Fruit fly (Drosophila melanogaster) whole organism, wandering third instar larva: ENCODE data around the gene wrd.

Experiments
- CG32264 ChIP-seq: fragments of 200-800 bp; sonication (Bioruptor generic); optimal IDR thresholded peaks from 2 replicates; lab custom pipeline; 2016; ENCODE audit warnings: missing biosample characterization, missing genetic modification characterization
- CG9705 ChIP-seq: fragments of 200-800 bp; sonication (Bioruptor generic); optimal IDR thresholded peaks from 2 replicates; lab custom pipeline; 2018; ENCODE audit warnings: missing biosample characterization, mild to moderate bottlenecking, missing genetic modification characterization
- CrebA ChIP-seq: fragments of 200-800 bp; sonication (Bioruptor generic); optimal IDR thresholded peaks from 2 replicates; lab custom pipeline; 2016; ENCODE audit warnings: missing biosample characterization, mild to moderate bottlenecking, missing genetic modification characterization, borderline replicate concordance
- Dfd ChIP-seq: fragments of >200 bp; optimal IDR thresholded peaks from 2 replicates; lab custom pipeline; 2017; ENCODE audit warnings: missing biosample characterization, missing genetic modification characterization
- Dif ChIP-seq: fragments of 200-275, 200-300 bp; sonication (Bioruptor generic); optimal IDR thresholded peaks from 2 replicates; lab custom pipeline; 2018; ENCODE audit warnings: missing biosample characterization, missing genetic modification characterization; ENCODE audit not compliant: partially characterized antibody
- GATAd ChIP-seq: sonication (Bioruptor generic); optimal IDR thresholded peaks from 2 replicates; lab custom pipeline; 2016; ENCODE audit warnings: missing biosample characterization, missing genetic modification characterization
- HLH106 ChIP-seq: fragments of 200-800 bp; optimal IDR thresholded peaks from 3 replicates; lab custom pipeline; 2019; ENCODE audit warnings: missing biosample characterization, mild to moderate bottlenecking, missing genetic modification characterization, moderate library complexity
- Hnf4 ChIP-seq: fragments of 200-800 bp; sonication (Bioruptor generic); optimal IDR thresholded peaks from 2 replicates; lab custom pipeline; 2016; ENCODE audit warnings: missing biosample characterization, mild to moderate bottlenecking, missing genetic modification characterization
- Hr78 ChIP-seq: fragments of >200 bp; optimal IDR thresholded peaks from 2 replicates; lab custom pipeline; 2017; ENCODE audit warnings: missing biosample characterization, missing genetic modification characterization
- Hr83 ChIP-seq: fragments of 200-300 bp; sonication (Bioruptor generic); optimal IDR thresholded peaks from 2 replicates; lab custom pipeline; 2016; ENCODE audit warnings: missing biosample characterization, mild to moderate bottlenecking, missing genetic modification characterization, moderate library complexity; ENCODE audit not compliant: poor library complexity, severe bottlenecking
- Jra ChIP-seq: sonication (Bioruptor generic); optimal IDR thresholded peaks from 2 replicates; lab custom pipeline; 2016; ENCODE audit warnings: missing biosample characterization, missing genetic modification characterization
- Mio ChIP-seq: sonication (Bioruptor generic); optimal IDR thresholded peaks from 2 replicates; lab custom pipeline; 2016; ENCODE audit warnings: missing biosample characterization, missing genetic modification characterization
- Myc ChIP-seq: fragments of >200 bp; optimal IDR thresholded peaks from 2 replicates; lab custom pipeline; 2017
- OdsH ChIP-seq: fragments of 200-800 bp; sonication (Bioruptor generic); optimal IDR thresholded peaks from 2 replicates; lab custom pipeline; 2016; ENCODE audit warnings: missing biosample characterization, mild to moderate bottlenecking, missing genetic modification characterization
- Rel ChIP-seq, 2 experiments: fragments of 200-800 bp; sonication (Bioruptor generic) in 1 of 2; optimal IDR thresholded peaks; 2 replicates in 1 of 2; 3 replicates in 1 of 2; lab custom pipeline; 2016 to 2019; ENCODE audit warnings: mild to moderate bottlenecking in 2 of 2, missing biosample characterization in 2 of 2, missing genetic modification characterization in 2 of 2, moderate library complexity in 1 of 2
- Sp1 ChIP-seq: fragments of 200-800 bp; sonication (Bioruptor generic); optimal IDR thresholded peaks from 3 replicates; lab custom pipeline; 2019; ENCODE audit warnings: missing biosample characterization, mild to moderate bottlenecking, missing genetic modification characterization, moderate library complexity
- Vsx2 ChIP-seq: fragments of 200-300, 225-300 bp; sonication (Bioruptor generic); optimal IDR thresholded peaks from 2 replicates; lab custom pipeline; 2018; ENCODE audit warnings: missing biosample characterization, missing genetic modification characterization; ENCODE audit not compliant: partially characterized antibody
- br ChIP-seq: fragments of 200-800 bp; sonication (Bioruptor generic); optimal IDR thresholded peaks from 2 replicates; lab custom pipeline; 2016; ENCODE audit warnings: missing biosample characterization, missing genetic modification characterization
- brk ChIP-seq: fragments of 200-800 bp; sonication (Bioruptor generic); optimal IDR thresholded peaks from 2 replicates; lab custom pipeline; 2016; ENCODE audit warnings: missing biosample characterization, mild to moderate bottlenecking, missing genetic modification characterization
- dl ChIP-seq, 2 experiments: fragments of 175-275, 200-275 bp in 1 of 2; fragments of 200-275 bp in 1 of 2; sonication (Bioruptor generic); optimal IDR thresholded peaks; lab custom pipeline; 2018; ENCODE audit warnings: mild to moderate bottlenecking in 2 of 2, missing biosample characterization in 2 of 2, missing genetic modification characterization in 2 of 2, moderate library complexity in 2 of 2; ENCODE audit not compliant: partially characterized antibody in 2 of 2, insufficient read depth in 1 of 2
- dmrt93B ChIP-seq: fragments of 200-800 bp; sonication (Bioruptor generic); optimal IDR thresholded peaks from 2 replicates; lab custom pipeline; 2018; ENCODE audit warnings: missing biosample characterization, mild to moderate bottlenecking, missing genetic modification characterization
- dsf ChIP-seq: sonication (Bioruptor generic); optimal IDR thresholded peaks from 2 replicates; lab custom pipeline; 2016; ENCODE audit warnings: missing biosample characterization, missing genetic modification characterization, borderline replicate concordance
- ey ChIP-seq: fragments of 200-800 bp; sonication (Bioruptor generic); optimal IDR thresholded peaks from 2 replicates; lab custom pipeline; 2016; ENCODE audit warnings: missing biosample characterization, missing genetic modification characterization
- foxo ChIP-seq, 2 experiments: fragments of 200-800 bp; sonication (Bioruptor generic); optimal IDR thresholded peaks; 2 replicates in 1 of 2; 3 replicates in 1 of 2; lab custom pipeline; 2016 to 2017; ENCODE audit warnings: missing biosample characterization in 2 of 2, missing genetic modification characterization in 2 of 2
- fru ChIP-seq: fragments of 200-800 bp; sonication (Bioruptor generic); optimal IDR thresholded peaks from 3 replicates; lab custom pipeline; 2016; ENCODE audit warnings: missing biosample characterization, mild to moderate bottlenecking, missing genetic modification characterization
- h ChIP-seq: fragments of 200-800 bp; sonication (Bioruptor generic); optimal IDR thresholded peaks from 3 replicates; lab custom pipeline; 2016; ENCODE audit warnings: missing biosample characterization, mild to moderate bottlenecking, missing genetic modification characterization
- lola ChIP-seq: fragments of >200 bp; optimal IDR thresholded peaks from 2 replicates; lab custom pipeline; 2017; ENCODE audit warnings: missing biosample characterization, missing genetic modification characterization
- psq ChIP-seq: fragments of 200-800 bp; sonication (Bioruptor generic); optimal IDR thresholded peaks from 3 replicates; lab custom pipeline; 2017; ENCODE audit warnings: missing biosample characterization, mild to moderate bottlenecking, missing genetic modification characterization, moderate library complexity
- rgr ChIP-seq: fragments of 200-800 bp; sonication (Bioruptor generic); optimal IDR thresholded peaks from 3 replicates; lab custom pipeline; 2016; ENCODE audit warnings: missing biosample characterization, mild to moderate bottlenecking, missing genetic modification characterization
- sage ChIP-seq: fragments of 200-800 bp; sonication (Bioruptor generic); optimal IDR thresholded peaks from 2 replicates; lab custom pipeline; 2016; ENCODE audit warnings: missing biosample characterization, mild to moderate bottlenecking, missing genetic modification characterization
- sv ChIP-seq: fragments of 200-800 bp; sonication (Bioruptor generic); optimal IDR thresholded peaks from 3 replicates; lab custom pipeline; 2016; ENCODE audit warnings: missing biosample characterization, missing genetic modification characterization
- tai ChIP-seq: sonication (Bioruptor generic); optimal IDR thresholded peaks from 2 replicates; lab custom pipeline; 2016; ENCODE audit warnings: missing biosample characterization, missing genetic modification characterization
- usp ChIP-seq: fragments of >200 bp; optimal IDR thresholded peaks from 2 replicates; lab custom pipeline; 2017; ENCODE audit warnings: missing biosample characterization, missing genetic modification characterization
- woc ChIP-seq: sonication (Bioruptor generic); optimal IDR thresholded peaks from 2 replicates; lab custom pipeline; 2016; ENCODE audit warnings: missing biosample characterization, mild to moderate bottlenecking, missing genetic modification characterization

The wrd gene

DNA sequence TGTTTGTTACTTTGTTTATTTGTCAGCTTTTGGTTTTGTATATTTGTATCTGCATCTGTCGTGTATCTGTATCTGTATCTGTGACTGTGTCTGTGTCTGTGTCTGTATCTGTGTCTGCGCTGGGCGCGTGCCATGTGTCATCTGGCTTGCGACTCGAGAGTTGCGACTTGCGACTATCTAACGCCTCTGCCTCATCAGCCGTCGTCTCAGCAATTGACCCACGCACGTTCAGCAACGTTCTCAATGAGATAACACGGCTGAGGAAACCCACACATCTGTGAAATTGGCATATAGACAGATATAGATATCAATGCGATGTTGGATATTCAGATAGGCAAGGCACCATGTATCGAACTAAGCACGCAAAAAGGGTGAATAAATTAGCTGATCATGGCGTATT lies 48.9 kb upstream of the wrd start:
- TF ChIP-seq fru: no peak
- no peak for TF ChIP-seq tai (GFP tag; lab: Kevin White, UChicago)
- no peak for TF ChIP-seq h (GFP tag; lab: Kevin White, UChicago)
- TF ChIP-seq psq (GFP tag; lab: Kevin White, UChicago): no peak
- no peak for TF ChIP-seq dsf (GFP tag; lab: Kevin White, UChicago)
- TF ChIP-seq Dif (GFP tag; lab: Kevin White, UChicago): no peak
- no peak for TF ChIP-seq usp (GFP tag; lab: Kevin White, UChicago)
- no peak for TF ChIP-seq GATAd (GFP tag; lab: Kevin White, UChicago)
- TF ChIP-seq Hr78 (GFP tag; lab: Kevin White, UChicago): no peak
- no peak for TF ChIP-seq Vsx2 (GFP tag; lab: Kevin White, UChicago)
- TF ChIP-seq Jra: no peak
- no peak for TF ChIP-seq foxo (GFP tag; optimal IDR thresholded peaks at IDR 0.05; lab: Kevin White, UChicago)
- TF ChIP-seq Hnf4 (GFP tag; lab: Kevin White, UChicago): no peak
- no peak for TF ChIP-seq woc (GFP tag; lab: Kevin White, UChicago)
- TF ChIP-seq HLH106 (tag; lab: Kevin White, UChicago): no peak
- TF ChIP-seq Dfd (GFP tag; lab: Kevin White, UChicago): no peak
- no peak for TF ChIP-seq Mio (GFP tag; lab: Kevin White, UChicago)
- TF ChIP-seq Sp1: no peak
- TF ChIP-seq sv (GFP tag; lab: Kevin White, UChicago): no peak

dm6 chr3R:18121385-18122151 lies 46.0 kb upstream of the wrd start:
- TF ChIP-seq Mio (GFP tag; lab: Kevin White, UChicago) (no peak), sv (GFP tag; lab: Kevin White, UChicago) (no peak), h (GFP tag; lab: Kevin White, UChicago) (peak; percentile 82), Hr78 (GFP tag; lab: Kevin White, UChicago) (no peak), Myc (lab: Kevin White, UChicago) (peak; percentile 42), Jra (no peak), Dif (GFP tag; lab: Kevin White, UChicago) (peak; percentile 50), CG32264 (GFP tag; lab: Kevin White, UChicago) (no peak), Hr83 (GFP tag; lab: Kevin White, UChicago) (peak; percentile 10), dl (GFP tag; optimal IDR thresholded peaks at IDR 0.05; lab: Kevin White, UChicago; ENCODE audit: insufficient read depth in 1 of 2, partially characterized antibody in 2 of 2) (peak in 1 of 2 experiments; percentile 6), brk (peak; percentile 3), foxo (GFP tag; optimal IDR thresholded peaks at IDR 0.05; lab: Kevin White, UChicago) (no peak), Rel (GFP tag; optimal IDR thresholded peaks at IDR 0.05; lab: Kevin White, UChicago) (peak; percentile 13), Rel (tag; optimal IDR thresholded peaks at IDR 0.05; lab: Kevin White, UChicago) (no peak), HLH106 (tag; lab: Kevin White, UChicago) (no peak), dsf (GFP tag; lab: Kevin White, UChicago) (no peak), CrebA (peak; percentile 35), Vsx2 (GFP tag; lab: Kevin White, UChicago) (peak; percentile 1), fru (no peak)
- TF ChIP-seq, all 38 proteins: peak for 9

- TF ChIP-seq sv (GFP tag; lab: Kevin White, UChicago): peak; percentile 45
- peak; percentile 40 for TF ChIP-seq tai (GFP tag; lab: Kevin White, UChicago)
- no peak for TF ChIP-seq usp (GFP tag; lab: Kevin White, UChicago)
- TF ChIP-seq rgr (GFP tag; lab: Kevin White, UChicago): peak; percentile 74
- peak; percentile 81 for TF ChIP-seq fru
- peak; percentile 57 for TF ChIP-seq dmrt93B (GFP tag; lab: Kevin White, UChicago)
- peak; percentile 29 for TF ChIP-seq Jra
- TF ChIP-seq Myc (lab: Kevin White, UChicago): no peak
- peak; percentile 89 for TF ChIP-seq HLH106 (tag; lab: Kevin White, UChicago)
- TF ChIP-seq woc (GFP tag; lab: Kevin White, UChicago): peak; percentile 69
- no peak for TF ChIP-seq Dfd (GFP tag; lab: Kevin White, UChicago)
- TF ChIP-seq GATAd (GFP tag; lab: Kevin White, UChicago): no peak
- TF ChIP-seq br (GFP tag; lab: Kevin White, UChicago): peak; percentile 77
- TF ChIP-seq Sp1: peak; percentile 60
- TF ChIP-seq foxo (GFP tag; optimal IDR thresholded peaks at IDR 0.05; lab: Kevin White, UChicago): peak in 1 of 2 experiments; percentile 81
- TF ChIP-seq CG32264 (GFP tag; lab: Kevin White, UChicago): peak; percentile 21
- no peak for TF ChIP-seq Hr83 (GFP tag; lab: Kevin White, UChicago)
- peak; percentile 69 for TF ChIP-seq OdsH (GFP tag; lab: Kevin White, UChicago)
- TF ChIP-seq Hnf4 (GFP tag; lab: Kevin White, UChicago): peak; percentile 67
- peak; percentile 84 for TF ChIP-seq h (GFP tag; lab: Kevin White, UChicago)
- TF ChIP-seq ey (GFP tag; lab: Kevin White, UChicago): peak; percentile 81
- peak; percentile 58 for TF ChIP-seq psq (GFP tag; lab: Kevin White, UChicago)
- TF ChIP-seq Rel (GFP tag; optimal IDR thresholded peaks at IDR 0.05; lab: Kevin White, UChicago): no peak
- no peak for TF ChIP-seq Rel (tag; optimal IDR thresholded peaks at IDR 0.05; lab: Kevin White, UChicago)
- no peak for TF ChIP-seq Vsx2 (GFP tag; lab: Kevin White, UChicago)
- TF ChIP-seq CG9705 (GFP tag; lab: Kevin White, UChicago): peak; percentile 57
- no peak for TF ChIP-seq lola (GFP tag; lab: Kevin White, UChicago)
- no peak for TF ChIP-seq Hr78 (GFP tag; lab: Kevin White, UChicago)
- TF ChIP-seq sage: peak; percentile 19
Observed at dm6 chr3R:18125023-18125630, 42.4 kb upstream of the wrd start.
